Fruit fly (Drosophila melanogaster) whole organism, embryonic: ENCODE data around the gene cni.

Experiments used
- Ada2b ChIP-seq: fragments of 200-800 bp; sonication (Bioruptor generic); IDR thresholded peaks from 2 replicates; pipeline ENCODE4 v1.3.6; 2022; ENCODE audit warnings: missing biosample characterization, missing genetic modification characterization
- Aef1 ChIP-seq: fragments of 200-800 bp; sonication (Bioruptor generic); IDR thresholded peaks from 3 replicates; pipeline ENCODE4 v1.3.6; 2022; ENCODE audit warnings: missing biosample characterization, missing genetic modification characterization
- Blimp-1 ChIP-seq: fragments of 200-800 bp; sonication (Bioruptor generic); optimal IDR thresholded peaks from 3 replicates; lab custom pipeline; 2018; ENCODE audit warnings: missing biosample characterization, missing genetic modification characterization, mild to moderate bottlenecking, moderate library complexity, missing genetic modification reagents
- CG10543 ChIP-seq: fragments of 200-800 bp; sonication (Bioruptor generic); optimal IDR thresholded peaks from 3 replicates; lab custom pipeline; 2017; ENCODE audit warnings: missing biosample characterization, mild to moderate bottlenecking, missing genetic modification characterization, moderate library complexity
- CG11695 ChIP-seq: fragments of 200-800 bp; sonication (Bioruptor generic); IDR thresholded peaks from 3 replicates; pipeline ENCODE4 v1.3.6; 2022; ENCODE audit warnings: missing biosample characterization, missing genetic modification characterization
- CG11696 ChIP-seq: fragments of 200-800 bp; sonication (Bioruptor generic); IDR thresholded peaks from 2 replicates; pipeline ENCODE4 v1.3.6; 2022; ENCODE audit warnings: missing biosample characterization, missing genetic modification characterization
- CG12391 ChIP-seq: fragments of 200-800 bp; sonication (Bioruptor generic); optimal IDR thresholded peaks from 3 replicates; lab custom pipeline; 2018; ENCODE audit warnings: missing biosample characterization, mild to moderate bottlenecking, missing genetic modification characterization, moderate library complexity
- CG14710 ChIP-seq: fragments of 200-800 bp; sonication (Bioruptor generic); optimal IDR thresholded peaks from 3 replicates; lab custom pipeline; 2019; ENCODE audit warnings: missing biosample characterization, mild to moderate bottlenecking, missing genetic modification characterization, moderate library complexity
- CG15073 ChIP-seq: fragments of 200-800 bp; sonication (Bioruptor generic); optimal IDR thresholded peaks from 2 replicates; lab custom pipeline; 2016; ENCODE audit warnings: missing biosample characterization, missing genetic modification characterization
- CG17568 ChIP-seq: fragments of 200-800 bp; sonication (Bioruptor generic); optimal IDR thresholded peaks from 2 replicates; lab custom pipeline; 2018; ENCODE audit warnings: missing biosample characterization, mild to moderate bottlenecking, missing genetic modification characterization, moderate library complexity
- CG17612 ChIP-seq: fragments of 200-800 bp; sonication (Bioruptor generic); IDR thresholded peaks from 2 replicates; pipeline ENCODE4 v1.3.6; 2022; ENCODE audit warnings: missing biosample characterization, missing genetic modification characterization
- CG18011 ChIP-seq: fragments of 200-800 bp; sonication (Bioruptor generic); optimal IDR thresholded peaks from 2 replicates; lab custom pipeline; 2017; ENCODE audit warnings: missing biosample characterization, missing genetic modification characterization, mild to moderate bottlenecking, moderate library complexity, missing genotype
- CG2678 ChIP-seq: fragments of 200-800 bp; sonication (Bioruptor generic); optimal IDR thresholded peaks from 3 replicates; lab custom pipeline; 2019; ENCODE audit warnings: missing biosample characterization, mild to moderate bottlenecking, missing genetic modification characterization, moderate library complexity
- CG2712 ChIP-seq: fragments of 200-800 bp; optimal IDR thresholded peaks from 3 replicates; lab custom pipeline; 2019; ENCODE audit warnings: missing biosample characterization, mild to moderate bottlenecking, missing genetic modification characterization, moderate library complexity
- CG2875 ChIP-seq: fragments of 200-800 bp; sonication (Bioruptor generic); optimal IDR thresholded peaks from 2 replicates; lab custom pipeline; 2017; ENCODE audit warnings: missing biosample characterization, mild to moderate bottlenecking, missing genetic modification characterization, missing genetic modification reagents
- CG30020 ChIP-seq: fragments of 200-800 bp; optimal IDR thresholded peaks from 2 replicates; lab custom pipeline; 2019; ENCODE audit warnings: missing biosample characterization, mild to moderate bottlenecking, missing genetic modification characterization, moderate library complexity
- CG3163 ChIP-seq: fragments of 200-800 bp; sonication (Bioruptor generic); optimal IDR thresholded peaks from 3 replicates; lab custom pipeline; 2016; ENCODE audit warnings: missing biosample characterization, missing genetic modification characterization
- CG33557 ChIP-seq: fragments of 200-800 bp; sonication (Bioruptor generic); optimal IDR thresholded peaks from 2 replicates; lab custom pipeline; 2019; ENCODE audit warnings: missing biosample characterization, mild to moderate bottlenecking, missing genetic modification characterization, moderate library complexity
- CG4424 ChIP-seq: fragments of 200-800 bp; sonication (Bioruptor generic); optimal IDR thresholded peaks from 3 replicates; lab custom pipeline; 2016; ENCODE audit warnings: missing biosample characterization, missing genetic modification characterization
- CG5953 ChIP-seq: fragments of 200-800 bp; sonication (Bioruptor generic); IDR thresholded peaks from 2 replicates; pipeline ENCODE4 v1.3.6; 2022; ENCODE audit warnings: missing biosample characterization, missing genetic modification characterization
- CG6654 ChIP-seq: fragments of 200-800 bp; sonication (Bioruptor generic); optimal IDR thresholded peaks from 2 replicates; lab custom pipeline; 2017; ENCODE audit warnings: missing biosample characterization, mild to moderate bottlenecking, missing genetic modification characterization
- CG6854 ChIP-seq: fragments of 200-800 bp; sonication (Bioruptor generic); optimal IDR thresholded peaks from 3 replicates; lab custom pipeline; 2017; ENCODE audit warnings: missing biosample characterization, mild to moderate bottlenecking, missing genetic modification characterization
- CG8765 ChIP-seq: fragments of 200-800 bp; sonication (Bioruptor generic); IDR thresholded peaks from 2 replicates; pipeline ENCODE4 v1.3.6; 2022; ENCODE audit warnings: missing biosample characterization, missing genetic modification characterization
- Dp ChIP-seq: fragments of 200-800 bp; sonication (Bioruptor generic); optimal IDR thresholded peaks from 2 replicates; lab custom pipeline; 2018; ENCODE audit warnings: missing biosample characterization, mild to moderate bottlenecking, missing genetic modification characterization, moderate library complexity
- Gug ChIP-seq: fragments of 200-800 bp; sonication (Bioruptor generic); IDR thresholded peaks from 4 replicates; pipeline ENCODE4 v1.3.6; 2022; ENCODE audit warnings: missing biosample characterization, missing genetic modification characterization
- H15 ChIP-seq: fragments of 200-800 bp; sonication (Bioruptor generic); IDR thresholded peaks from 3 replicates; pipeline ENCODE4 v1.3.6; 2022; ENCODE audit warnings: missing biosample characterization, missing genetic modification characterization
- Jarid2 ChIP-seq: fragments of 200-800 bp; sonication (Bioruptor generic); optimal IDR thresholded peaks from 3 replicates; lab custom pipeline; 2017; ENCODE audit warnings: mild to moderate bottlenecking, missing biosample characterization, missing genetic modification reagents, missing genetic modification characterization
- Lpt ChIP-seq: fragments of >200 bp; optimal IDR thresholded peaks from 2 replicates; lab custom pipeline; 2018; ENCODE audit warnings: missing biosample characterization, missing genetic modification characterization
- MTF-1 ChIP-seq: fragments of 200-800 bp; sonication (Bioruptor generic); optimal IDR thresholded peaks from 2 replicates; lab custom pipeline; 2018; ENCODE audit warnings: missing biosample characterization, mild to moderate bottlenecking, missing genetic modification characterization, borderline replicate concordance
- Sry-β ChIP-seq: fragments of 200-800 bp; sonication (Bioruptor generic); optimal IDR thresholded peaks from 2 replicates; lab custom pipeline; 2018; ENCODE audit warnings: missing biosample characterization, mild to moderate bottlenecking, missing genetic modification characterization, moderate library complexity
- bbx ChIP-seq: fragments of 200-800 bp; sonication (Bioruptor generic); IDR thresholded peaks from 2 replicates; pipeline ENCODE4 v1.3.6; 2022; ENCODE audit warnings: missing biosample characterization, missing genetic modification characterization; ENCODE audit not compliant: partially characterized antibody
- br ChIP-seq: fragments of >200 bp; optimal IDR thresholded peaks from 2 replicates; lab custom pipeline; 2017
- bsh ChIP-seq, 2 experiments: fragments of 200-800 bp; sonication (Bioruptor generic); optimal IDR thresholded peaks; 2 replicates each; lab custom pipeline; 2017 to 2018; ENCODE audit warnings: mild to moderate bottlenecking in 2 of 2, missing biosample characterization in 2 of 2, missing genetic modification characterization in 2 of 2, moderate library complexity in 1 of 2
- btn ChIP-seq: fragments of 200-800 bp; sonication (Bioruptor generic); optimal IDR thresholded peaks from 2 replicates; lab custom pipeline; 2016; ENCODE audit warnings: missing biosample characterization, missing genetic modification characterization
- chm ChIP-seq: fragments of 200-800 bp; sonication (Bioruptor generic); IDR thresholded peaks from 2 replicates; pipeline ENCODE4 v1.3.6; 2022; ENCODE audit warnings: missing biosample characterization, missing genetic modification characterization
- dimm ChIP-seq: fragments of 200-800 bp; sonication (Bioruptor generic); IDR thresholded peaks from 2 replicates; pipeline ENCODE4 v1.3.6; 2022; ENCODE audit warnings: missing biosample characterization, missing genetic modification characterization
- dm ChIP-seq: fragments of 200-800 bp; sonication (Bioruptor generic); optimal IDR thresholded peaks from 3 replicates; lab custom pipeline; 2016; ENCODE audit warnings: missing biosample characterization, missing genetic modification characterization
- dpn ChIP-seq, 2 experiments: fragments of 200-800 bp; sonication (Bioruptor generic); optimal IDR thresholded peaks; 3 replicates each; lab custom pipeline; 2016; ENCODE audit warnings: missing biosample characterization in 2 of 2, missing genetic modification characterization in 2 of 2
- exex ChIP-seq: fragments of 200-800 bp; sonication (Bioruptor generic); optimal IDR thresholded peaks from 4 replicates; lab custom pipeline; 2018; ENCODE audit warnings: missing biosample characterization, mild to moderate bottlenecking, missing genetic modification characterization, moderate library complexity
- gce ChIP-seq: fragments of 200-800 bp; sonication (Bioruptor generic); IDR thresholded peaks from 3 replicates; pipeline ENCODE4 v1.3.6; 2022; ENCODE audit warnings: missing biosample characterization, missing genetic modification characterization
- h ChIP-seq: fragments of >200 bp; optimal IDR thresholded peaks from 2 replicates; lab custom pipeline; 2017
- hb ChIP-seq: fragments of 200-800 bp; sonication (Bioruptor generic); IDR thresholded peaks from 3 replicates; pipeline ENCODE4 v1.3.6; 2022; ENCODE audit warnings: missing biosample characterization, missing genetic modification characterization; ENCODE audit not compliant: partially characterized antibody
- hth ChIP-seq: fragments of >200 bp; optimal IDR thresholded peaks from 2 replicates; lab custom pipeline; 2017; ENCODE audit warnings: inconsistent platforms
- lola ChIP-seq, 3 experiments: fragments of >200 bp in 2 of 3; fragments of 200-800 bp in 1 of 3; sonication (Bioruptor generic) in 1 of 3; optimal IDR thresholded peaks; 2 replicates each; lab custom pipeline; 2017 to 2019; ENCODE audit warnings: missing biosample characterization in 3 of 3, missing genetic modification characterization in 3 of 3, mild to moderate bottlenecking in 1 of 3, moderate library complexity in 1 of 3
- mirr ChIP-seq: fragments of 200-800 bp; sonication (Bioruptor generic); optimal IDR thresholded peaks from 3 replicates; lab custom pipeline; 2018; ENCODE audit warnings: missing biosample characterization, mild to moderate bottlenecking, missing genetic modification characterization
- nerfin-1 ChIP-seq: fragments of 200-800 bp; sonication (Bioruptor generic); optimal IDR thresholded peaks from 3 replicates; lab custom pipeline; 2019; ENCODE audit warnings: missing biosample characterization, mild to moderate bottlenecking, missing genetic modification characterization, moderate library complexity
- nmo ChIP-seq: fragments of 200-800 bp; sonication (Bioruptor generic); optimal IDR thresholded peaks from 2 replicates; lab custom pipeline; 2018; ENCODE audit warnings: missing biosample characterization, mild to moderate bottlenecking, missing genetic modification characterization, moderate library complexity
- peb ChIP-seq: fragments of 200-800 bp; sonication (Bioruptor generic); IDR thresholded peaks from 2 replicates; pipeline ENCODE4 v1.3.6; 2022; ENCODE audit warnings: missing biosample characterization, missing genetic modification characterization
- seq ChIP-seq: fragments of 200-800 bp; sonication (Bioruptor generic); IDR thresholded peaks from 2 replicates; pipeline ENCODE4 v1.3.6; 2022; ENCODE audit warnings: missing biosample characterization, missing genetic modification characterization
- ssp ChIP-seq: fragments of 200-800 bp; sonication (Bioruptor generic); IDR thresholded peaks from 2 replicates; pipeline ENCODE4 v1.3.6; 2022; ENCODE audit warnings: missing biosample characterization, missing genetic modification characterization
- twi ChIP-seq: fragments of 200-800 bp; optimal IDR thresholded peaks from 2 replicates; lab custom pipeline; 2019; ENCODE audit warnings: missing biosample characterization, mild to moderate bottlenecking, missing genetic modification characterization, moderate library complexity
- usp ChIP-seq: fragments of >200 bp; optimal IDR thresholded peaks from 2 replicates; lab custom pipeline; 2017; ENCODE audit warnings: missing biosample characterization, missing genetic modification characterization
- vfl ChIP-seq: fragments of 200-800 bp; sonication (Bioruptor generic); optimal IDR thresholded peaks from 2 replicates; lab custom pipeline; 2016; ENCODE audit warnings: missing biosample characterization, missing genetic modification characterization

Gene cni

dm6 chr2L:16268107-16268539 is 42.4 kb downstream of the cni start (continued):
- no peak for TF ChIP-seq CG11695 (GFP tag; lab: Robert Waterston, UW)
- no peak for TF ChIP-seq CG12391 (tag; lab: Kevin White, UChicago)
- no peak for TF ChIP-seq MTF-1 (GFP tag; lab: Kevin White, UChicago)
- no peak for TF ChIP-seq CG30020 (tag; lab: Kevin White, UChicago)
- TF ChIP-seq dimm (GFP tag; lab: Robert Waterston, UW): no peak
- TF ChIP-seq bbx (GFP tag; lab: Robert Waterston, UW): no peak
- no peak for TF ChIP-seq CG18011 (GFP tag; lab: Kevin White, UChicago)
- no peak for TF ChIP-seq Dp (GFP tag; lab: Kevin White, UChicago)
- no peak for TF ChIP-seq hb (GFP tag; lab: Robert Waterston, UW)
- no peak for TF ChIP-seq bsh (GFP tag; optimal IDR thresholded peaks at IDR 0.05; lab: Kevin White, UChicago)
- no peak for TF ChIP-seq ssp (GFP tag; lab: Robert Waterston, UW)
- TF ChIP-seq exex (tag; lab: Kevin White, UChicago): no peak
- no peak for TF ChIP-seq peb (GFP tag; lab: Robert Waterston, UW)
- TF ChIP-seq CG17568 (GFP tag; lab: Kevin White, UChicago): no peak
- no peak for TF ChIP-seq CG17612 (GFP tag; lab: Robert Waterston, UW)
- no peak for TF ChIP-seq gce
- no peak for TF ChIP-seq usp (GFP tag; lab: Kevin White, UChicago)
- no peak for TF ChIP-seq CG6654 (GFP tag; lab: Kevin White, UChicago)
- no peak for TF ChIP-seq dm (GFP tag; lab: Kevin White, UChicago)
- TF ChIP-seq H15 (GFP tag; lab: Robert Waterston, UW): no peak
- no peak for TF ChIP-seq chm (GFP tag; lab: Robert Waterston, UW)
- no peak for TF ChIP-seq nmo (GFP tag; lab: Kevin White, UChicago)
- TF ChIP-seq CG8765: no peak
- no peak for TF ChIP-seq Jarid2 (GFP tag; lab: Kevin White, UChicago)
- TF ChIP-seq CG2875 (GFP tag; lab: Kevin White, UChicago): no peak
- no peak for TF ChIP-seq CG3163 (GFP tag; lab: Kevin White, UChicago)
- TF ChIP-seq btn (GFP tag; lab: Kevin White, UChicago): no peak
- peak; percentile 3 for TF ChIP-seq CG10543
- TF ChIP-seq vfl (GFP tag; lab: Kevin White, UChicago): no peak
- peak; percentile 2 for TF ChIP-seq CG33557 (GFP tag; lab: Kevin White, UChicago)
- no peak for TF ChIP-seq seq
- TF ChIP-seq hth (lab: Kevin White, UChicago): no peak
- no peak for TF ChIP-seq dpn (GFP tag; optimal IDR thresholded peaks at IDR 0.05; lab: Kevin White, UChicago)
- TF ChIP-seq CG11696 (GFP tag; lab: Robert Waterston, UW): no peak
- no peak for TF ChIP-seq CG14710
- TF ChIP-seq CG6854 (GFP tag; lab: Kevin White, UChicago): no peak
- no peak for TF ChIP-seq Lpt (GFP tag; lab: Kevin White, UChicago)
- no peak for TF ChIP-seq CG2712
- no peak for TF ChIP-seq lola (GFP tag; optimal IDR thresholded peaks at IDR 0.05; lab: Kevin White, UChicago)
- TF ChIP-seq Aef1: no peak
- peak; percentile 25 for TF ChIP-seq nerfin-1 (tag; lab: Kevin White, UChicago)
- TF ChIP-seq CG4424 (GFP tag; lab: Kevin White, UChicago): no peak
- TF ChIP-seq CG5953 (GFP tag; lab: Robert Waterston, UW): no peak
- no peak for TF ChIP-seq br (lab: Kevin White, UChicago)
- no peak for TF ChIP-seq h (lab: Kevin White, UChicago)
- no peak for TF ChIP-seq Ada2b (GFP tag; lab: Robert Waterston, UW)
- peak; percentile 16 for TF ChIP-seq Sry-β (GFP tag; lab: Kevin White, UChicago)
- no peak for TF ChIP-seq mirr (GFP tag; lab: Kevin White, UChicago)
- TF ChIP-seq CG15073 (GFP tag; lab: Kevin White, UChicago): no peak
- TF ChIP-seq twi: peak; percentile 56
- TF ChIP-seq CG2678 (tag; lab: Kevin White, UChicago): no peak
- no peak for TF ChIP-seq Gug (GFP tag; lab: Robert Waterston, UW)
- TF ChIP-seq Blimp-1 (GFP tag; lab: Kevin White, UChicago): no peak
